Worm (Caenorhabditis elegans) whole organism, L4 larva: Measurements from ENCODE around the gene F46B3.1.
A peak's percentile ranks its signal among the peaks of the same experiment; 100 is the strongest.

ENCODE experiments used
- ceh-44 ChIP-seq: fragments of 200-800 bp; sonication (Bioruptor generic); IDR thresholded peaks from 2 replicates; pipeline ENCODE4 v1.3.6; 2022; ENCODE audit warnings: missing genetic modification reagents, missing genetic modification characterization, missing compliant biosample characterization
- fkh-10 ChIP-seq: fragments of 150-350 bp; optimal IDR thresholded peaks from 2 replicates; lab custom pipeline; 2014; ENCODE audit warnings: missing biosample characterization, missing genetic modification reagents, missing genetic modification characterization
- mep-1 ChIP-seq: fragments of 150-350 bp; sonication (generic microtip); optimal IDR thresholded peaks from 3 replicates; lab custom pipeline; 2014; ENCODE audit warnings: missing biosample characterization, missing genetic modification characterization
- nhr-28 ChIP-seq: fragments of 150-350 bp; optimal IDR thresholded peaks from 2 replicates; lab custom pipeline; 2014; ENCODE audit warnings: missing biosample characterization, missing genetic modification characterization

DNA sequence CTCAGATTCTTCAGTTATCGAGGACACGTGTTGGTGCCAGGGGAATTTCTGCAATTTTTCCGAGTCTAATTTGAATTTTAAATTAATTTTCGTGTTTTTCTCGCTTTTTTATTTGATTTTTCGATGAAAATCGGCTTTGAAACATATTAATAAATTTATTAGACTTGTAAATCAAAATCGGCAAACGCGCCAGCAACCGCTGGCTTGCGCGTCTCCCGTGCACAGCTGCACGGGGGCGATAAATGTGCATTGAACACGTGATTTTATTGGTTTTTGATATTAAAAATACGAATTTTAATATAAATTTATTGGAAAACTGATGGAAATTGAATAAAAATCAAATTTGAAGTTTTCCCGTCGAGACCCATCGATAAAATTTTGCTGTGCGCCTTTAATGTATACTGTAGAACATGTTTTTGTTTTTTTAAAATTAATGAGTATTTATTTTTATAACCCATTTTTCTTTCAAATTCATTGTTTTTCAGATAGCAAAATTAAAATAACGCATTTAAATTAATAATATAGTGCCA lies 16.4 kb downstream of the F46B3.1 start, which contains the start of gene F26F2.7:
- TF ChIP-seq fkh-10 (GFP tag; lab: Kevin White, UChicago) (peak; percentile 17), mep-1 (tag; lab: Kevin White, UChicago) (no peak), nhr-28 (peak; percentile 67), ceh-44 (GFP tag; lab: Robert Waterston, UW) (no peak)
